Worm (Caenorhabditis elegans) whole organism, L2 larva: ENCODE data around the gene mltn-9.
A peak's percentile ranks its signal among the peaks of the same experiment; 100 is the strongest.

ENCODE experiments used
- C34F6.9 ChIP-seq: fragments of 150-350 bp; optimal IDR thresholded peaks from 2 replicates; lab custom pipeline; 2014; ENCODE audit warnings: missing biosample characterization, missing genetic modification characterization
- F13H6.1 ChIP-seq: sonication (generic microtip); optimal IDR thresholded peaks from 2 replicates; lab custom pipeline; 2016; ENCODE audit warnings: missing genetic modification characterization, missing compliant biosample characterization
- Y55F3AM.14 ChIP-seq: fragments of 200-800 bp; sonication (Bioruptor generic); optimal IDR thresholded peaks from 2 replicates; lab custom pipeline; 2018; ENCODE audit warnings: mild to moderate bottlenecking, missing genetic modification characterization, missing compliant biosample characterization
- ZK546.5 ChIP-seq: sonication (generic microtip); optimal IDR thresholded peaks from 2 replicates; lab custom pipeline; 2017; ENCODE audit warnings: missing biosample characterization, missing genetic modification characterization
- alr-1 ChIP-seq: fragments of 150-350 bp; optimal IDR thresholded peaks from 2 replicates; lab custom pipeline; 2014; ENCODE audit warnings: missing biosample characterization, missing genetic modification characterization
- aly-2 ChIP-seq: fragments of 150-350 bp; optimal IDR thresholded peaks from 2 replicates; lab custom pipeline; 2014; ENCODE audit warnings: missing biosample characterization, missing genetic modification characterization
- ama-1 ChIP-seq: fragments of 150-350 bp; optimal IDR thresholded peaks from 2 replicates; lab custom pipeline; 2018; ENCODE audit warnings: inconsistent platforms
- blmp-1 ChIP-seq: sonication (generic microtip); optimal IDR thresholded peaks from 2 replicates; lab custom pipeline; 2017; ENCODE audit warnings: missing genetic modification characterization, mild to moderate bottlenecking, missing compliant biosample characterization, antibody characterized with exemption, moderate library complexity; ENCODE audit not compliant: insufficient read depth
- ceh-16 ChIP-seq: fragments of 150-350 bp; optimal IDR thresholded peaks from 2 replicates; lab custom pipeline; 2014; ENCODE audit warnings: missing biosample characterization, missing genetic modification characterization
- ceh-82 ChIP-seq: fragments of 150-350 bp; optimal IDR thresholded peaks from 2 replicates; lab custom pipeline; 2014; ENCODE audit warnings: missing biosample characterization, missing genetic modification characterization
- crh-2 ChIP-seq: sonication (generic microtip); optimal IDR thresholded peaks from 2 replicates; lab custom pipeline; 2017; ENCODE audit warnings: missing biosample characterization, missing genetic modification characterization
- egl-27 ChIP-seq: sonication (generic microtip); optimal IDR thresholded peaks from 3 replicates; lab custom pipeline; 2017; ENCODE audit warnings: missing biosample characterization, missing genetic modification reagents, missing genetic modification characterization
- elt-3 ChIP-seq: sonication (generic microtip); optimal IDR thresholded peaks from 2 replicates; lab custom pipeline; 2017; ENCODE audit warnings: missing biosample characterization, missing genetic modification characterization
- fos-1 ChIP-seq: fragments of 150-350 bp; optimal IDR thresholded peaks from 2 replicates; lab custom pipeline; 2014; ENCODE audit warnings: missing biosample characterization, missing genetic modification characterization
- gmeb-1 ChIP-seq: fragments of 150-350 bp; optimal IDR thresholded peaks from 2 replicates; lab custom pipeline; 2014; ENCODE audit warnings: missing biosample characterization, missing genetic modification characterization
- lin-11 ChIP-seq: fragments of 150-350 bp; sonication (generic microtip); optimal IDR thresholded peaks from 2 replicates; lab custom pipeline; 2014; ENCODE audit warnings: missing biosample characterization, missing genetic modification characterization, inconsistent platforms, mixed read lengths
- lin-13 ChIP-seq: fragments of 150-350 bp; optimal IDR thresholded peaks from 2 replicates; lab custom pipeline; 2014; ENCODE audit warnings: missing biosample characterization, missing genetic modification reagents, missing genetic modification characterization
- lin-39 ChIP-seq: fragments of 150-350 bp; optimal IDR thresholded peaks from 2 replicates; lab custom pipeline; 2014; ENCODE audit warnings: missing biosample characterization, missing genetic modification reagents, missing genetic modification characterization
- lsy-2 ChIP-seq, 2 experiments: fragments of 150-350 bp in 1 of 2; sonication (generic microtip) in 1 of 2; optimal IDR thresholded peaks; 2 replicates each; lab custom pipeline; 2014 to 2017; ENCODE audit warnings: missing biosample characterization in 2 of 2, missing genetic modification characterization in 2 of 2
- mab-5 ChIP-seq: fragments of 150-350 bp; optimal IDR thresholded peaks from 2 replicates; lab custom pipeline; 2014; ENCODE audit warnings: missing biosample characterization, missing genetic modification characterization
- mbf-1 ChIP-seq: sonication (generic microtip); optimal IDR thresholded peaks from 2 replicates; lab custom pipeline; 2017; ENCODE audit warnings: missing biosample characterization, missing genetic modification characterization
- mdl-1 ChIP-seq, 2 experiments: fragments of 150-350 bp in 1 of 2; sonication (generic microtip) in 1 of 2; optimal IDR thresholded peaks; 2 replicates each; lab custom pipeline; 2017; ENCODE audit warnings: missing biosample characterization in 2 of 2, missing genetic modification characterization in 2 of 2
- nhr-10 ChIP-seq: sonication (generic microtip); optimal IDR thresholded peaks from 2 replicates; lab custom pipeline; 2017; ENCODE audit warnings: missing biosample characterization, missing genetic modification characterization
- nhr-11 ChIP-seq: fragments of 150-350 bp; optimal IDR thresholded peaks from 2 replicates; lab custom pipeline; 2014; ENCODE audit warnings: missing biosample characterization, missing genetic modification characterization
- nhr-12 ChIP-seq: fragments of 150-350 bp; optimal IDR thresholded peaks from 2 replicates; lab custom pipeline; 2014; ENCODE audit warnings: missing biosample characterization, missing genetic modification characterization
- nhr-129 ChIP-seq: fragments of 150-350 bp; optimal IDR thresholded peaks from 2 replicates; lab custom pipeline; 2014; ENCODE audit warnings: missing biosample characterization, missing genetic modification characterization
- nhr-21 ChIP-seq: fragments of 150-350 bp; optimal IDR thresholded peaks from 2 replicates; lab custom pipeline; 2014; ENCODE audit warnings: missing biosample characterization, missing genetic modification characterization
- nhr-237 ChIP-seq: fragments of 150-350 bp; optimal IDR thresholded peaks from 2 replicates; lab custom pipeline; 2014; ENCODE audit warnings: missing biosample characterization, missing genetic modification characterization
- nhr-25 ChIP-seq: fragments of 150-350 bp; sonication (generic microtip); optimal IDR thresholded peaks from 3 replicates; lab custom pipeline; 2014; ENCODE audit warnings: missing biosample characterization, missing genetic modification characterization
- nhr-6 ChIP-seq: fragments of 150-350 bp; optimal IDR thresholded peaks from 2 replicates; lab custom pipeline; 2014; ENCODE audit warnings: missing biosample characterization, missing genetic modification characterization
- peb-1 ChIP-seq: fragments of 150-350 bp; optimal IDR thresholded peaks from 2 replicates; lab custom pipeline; 2014; ENCODE audit warnings: missing biosample characterization, missing genetic modification characterization
- sem-4 ChIP-seq: fragments of 150-350 bp; optimal IDR thresholded peaks from 2 replicates; lab custom pipeline; 2014; ENCODE audit warnings: missing biosample characterization, missing genetic modification reagents, missing genetic modification characterization
- skn-1 ChIP-seq: sonication (generic microtip); optimal IDR thresholded peaks from 2 replicates; lab custom pipeline; 2017; ENCODE audit warnings: missing biosample characterization, missing genetic modification characterization
- sma-9 ChIP-seq, 2 experiments: fragments of 150-350 bp in 1 of 2; sonication (generic microtip) in 1 of 2; optimal IDR thresholded peaks; 2 replicates each; lab custom pipeline; 2014 to 2016; ENCODE audit warnings: missing genetic modification characterization in 2 of 2, mild to moderate bottlenecking in 1 of 2, missing biosample characterization in 1 of 2, missing compliant biosample characterization in 1 of 2, missing genetic modification reagents in 1 of 2, moderate library complexity in 1 of 2
- snpc-4 ChIP-seq: fragments of 150-350 bp; optimal IDR thresholded peaks from 2 replicates; lab custom pipeline; 2014; ENCODE audit warnings: missing biosample characterization, missing genetic modification characterization
- unc-39 ChIP-seq: fragments of 150-350 bp; optimal IDR thresholded peaks from 2 replicates; lab custom pipeline; 2014; ENCODE audit warnings: missing biosample characterization, missing genetic modification characterization
- unc-55 ChIP-seq: fragments of 150-350 bp; sonication (generic microtip); optimal IDR thresholded peaks from 3 replicates; lab custom pipeline; 2014; ENCODE audit warnings: missing biosample characterization, missing genetic modification reagents, missing genetic modification characterization
- unc-62 ChIP-seq: fragments of 150-350 bp; optimal IDR thresholded peaks from 2 replicates; lab custom pipeline; 2014; ENCODE audit warnings: missing biosample characterization, missing genetic modification reagents, missing genetic modification characterization
- zag-1 ChIP-seq: fragments of 150-350 bp; optimal IDR thresholded peaks from 2 replicates; lab custom pipeline; 2014; ENCODE audit warnings: missing biosample characterization, missing genetic modification characterization
- ztf-1 ChIP-seq: fragments of 200-800 bp; sonication (Bioruptor generic); conservative IDR thresholded peaks from 2 replicates; pipeline ENCODE4 v1.3.6; 2022; ENCODE audit warnings: missing genetic modification characterization, missing compliant biosample characterization
- ztf-11 ChIP-seq: sonication (generic microtip); optimal IDR thresholded peaks from 2 replicates; lab custom pipeline; 2017; ENCODE audit warnings: missing biosample characterization, missing genetic modification characterization

The mltn-9 gene

ce11 chrII:14641387-14641786 is 25.6 kb downstream of the mltn-9 start:
- TF ChIP-seq snpc-4 (tag; lab: Kevin White, UChicago) (peak; percentile 82), lsy-2 (tag; optimal IDR thresholded peaks at IDR 0.05; lab: Kevin White, UChicago) (peak in 1 of 2 experiments; percentile 2), lin-13 (peak; percentile 10)

DNA sequence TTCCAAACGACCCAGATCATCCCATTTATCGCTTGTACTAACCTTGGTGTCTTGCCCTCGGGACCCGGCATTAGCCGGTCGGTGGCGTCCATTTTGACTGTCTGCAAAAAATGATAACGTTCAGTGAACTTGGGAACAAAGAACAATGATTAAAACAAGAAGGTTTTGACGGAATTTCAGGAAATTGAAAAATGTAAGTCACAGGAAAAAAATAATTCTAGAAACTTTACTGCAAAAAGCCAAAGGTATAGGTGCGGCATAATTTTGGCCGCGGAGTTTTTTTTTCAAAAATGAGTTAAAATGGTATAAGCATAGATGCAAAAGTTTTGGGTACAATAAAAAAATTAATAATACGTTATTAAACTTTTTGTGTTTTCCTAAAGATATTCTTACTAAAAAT is 28.1 kb downstream of the mltn-9 start, which contains the start of gene atgp-2:
Gene atgp-2 (minus strand): TSS at position 101 of the 400 bp plus-strand sequence.
- TF ChIP-seq sma-9 (GFP tag; optimal IDR thresholded peaks at IDR 0.05; lab: Kevin White, UChicago) (peak; percentile 45), sma-9 (tag; optimal IDR thresholded peaks at IDR 0.05; lab: Kevin White, UChicago) (no peak), alr-1 (tag; lab: Kevin White, UChicago) (no peak), unc-55 (GFP tag; lab: Kevin White, UChicago) (no peak)

ce11 chrII:14644465-14644864 is 28.6 kb downstream of the mltn-9 start:
- TF ChIP-seq fos-1 (tag; lab: Kevin White, UChicago) = no peak
- TF ChIP-seq unc-55 (GFP tag; lab: Kevin White, UChicago) = peak; percentile 29

DNA sequence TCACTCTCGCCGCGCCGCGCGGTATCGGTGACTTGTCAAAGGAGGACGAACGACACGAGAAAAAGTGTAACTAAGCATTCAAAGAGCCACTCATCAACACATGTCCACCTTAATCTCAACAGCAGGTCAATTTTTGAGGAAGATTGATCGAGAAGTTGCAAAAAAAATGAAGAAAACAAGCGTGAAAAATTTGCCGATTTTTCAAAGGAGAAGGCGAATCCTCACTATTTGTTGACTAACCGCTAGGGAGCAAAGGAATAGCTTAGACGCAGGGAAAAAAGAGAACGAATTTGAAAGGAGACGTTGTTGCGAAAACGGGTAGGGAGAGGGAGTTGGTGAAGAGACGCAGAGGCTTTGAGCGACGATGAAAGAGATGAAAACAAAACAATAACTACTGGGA is 29.5 kb downstream of the mltn-9 start:
- TF ChIP-seq nhr-21 (tag; lab: Kevin White, UChicago) = no peak
- TF ChIP-seq ztf-11 = no peak
- TF ChIP-seq nhr-10 = no peak
- TF ChIP-seq nhr-6 = no peak
- TF ChIP-seq zag-1 (tag; lab: Kevin White, UChicago) = no peak
- TF ChIP-seq ceh-16 (tag; lab: Kevin White, UChicago) = no peak
- TF ChIP-seq unc-39 = no peak
- no peak for TF ChIP-seq nhr-12 (tag; lab: Kevin White, UChicago)
- TF ChIP-seq mab-5 (tag; lab: Kevin White, UChicago) = peak; percentile 70
- no peak for TF ChIP-seq aly-2 (tag; lab: Kevin White, UChicago)
- no peak for TF ChIP-seq gmeb-1 (tag; lab: Kevin White, UChicago)
- TF ChIP-seq mdl-1 (tag; optimal IDR thresholded peaks at IDR 0.05; lab: Kevin White, UChicago) = peak in 1 of 2 experiments; percentile 45
- TF ChIP-seq unc-62 = peak; percentile 14
- no peak for TF ChIP-seq mbf-1 (tag; lab: Kevin White, UChicago)
- peak; percentile 52 for TF ChIP-seq C34F6.9 (tag; lab: Kevin White, UChicago)
- peak; percentile 26 for TF ChIP-seq fos-1 (tag; lab: Kevin White, UChicago)
- TF ChIP-seq peb-1 (tag; lab: Kevin White, UChicago) = no peak
- TF ChIP-seq ama-1 (lab: Kevin White, UChicago) = no peak
- TF ChIP-seq crh-2 = peak; percentile 12
- no peak for TF ChIP-seq skn-1 (tag; lab: Kevin White, UChicago)
- TF ChIP-seq F13H6.1 (tag; lab: Kevin White, UChicago) = peak; percentile 73
- TF ChIP-seq elt-3 = no peak
- peak; percentile 83 for TF ChIP-seq lin-39 (tag; lab: Kevin White, UChicago)
- peak; percentile 18 for TF ChIP-seq nhr-25 (tag; lab: Kevin White, UChicago)
- peak; percentile 54 for TF ChIP-seq snpc-4 (tag; lab: Kevin White, UChicago)
- TF ChIP-seq nhr-237 (tag; lab: Kevin White, UChicago) = no peak
- no peak for TF ChIP-seq ZK546.5 (tag; lab: Kevin White, UChicago)
- TF ChIP-seq lin-11 (tag; lab: Kevin White, UChicago) = no peak
- no peak for TF ChIP-seq ceh-82 (tag; lab: Kevin White, UChicago)
- peak; percentile 79 for TF ChIP-seq nhr-129 (tag; lab: Kevin White, UChicago)
- no peak for TF ChIP-seq Y55F3AM.14
- TF ChIP-seq egl-27 (tag; lab: Kevin White, UChicago) = no peak
- no peak for TF ChIP-seq ztf-1 (GFP tag; lab: Robert Waterston, UW)
- peak; percentile 33 for TF ChIP-seq blmp-1 (tag; lab: Kevin White, UChicago)
- peak; percentile 63 for TF ChIP-seq unc-55 (GFP tag; lab: Kevin White, UChicago)
- no peak for TF ChIP-seq nhr-11 (tag; lab: Kevin White, UChicago)
- peak in 1 of 2 experiments; percentile 59 for TF ChIP-seq lsy-2 (tag; optimal IDR thresholded peaks at IDR 0.05; lab: Kevin White, UChicago)
- peak; percentile 13 for TF ChIP-seq sma-9 (GFP tag; optimal IDR thresholded peaks at IDR 0.05; lab: Kevin White, UChicago)
- TF ChIP-seq sma-9 (tag; optimal IDR thresholded peaks at IDR 0.05; lab: Kevin White, UChicago) = no peak
- TF ChIP-seq sem-4 (tag; lab: Kevin White, UChicago) = no peak
- TF ChIP-seq alr-1 (tag; lab: Kevin White, UChicago) = no peak
- TF ChIP-seq lin-13 = no peak
